Worm (Caenorhabditis elegans) whole organism, L4/young adult: Measurements from ENCODE around the gene C53B7.6.

Experiments used
- W03F9.2 ChIP-seq: fragments of 150-350 bp; optimal IDR thresholded peaks from 2 replicates; lab custom pipeline; 2014; ENCODE audit warnings: missing biosample characterization, missing genetic modification characterization
- dao-5 ChIP-seq: sonication (generic microtip); optimal IDR thresholded peaks from 2 replicates; lab custom pipeline; 2016; ENCODE audit warnings: missing genotype, missing genetic modification characterization, moderate library complexity, missing compliant biosample characterization

ce11 chrX:6902958-6903357, 34.4 kb upstream of the C53B7.6 start:
- TF ChIP-seq W03F9.2 (tag; lab: Kevin White, UChicago) (no peak), dao-5 (tag; lab: Kevin White, UChicago) (peak; percentile 14)
